Worm (Caenorhabditis elegans) whole organism, L1 larva: ENCODE data around the gene C35D10.3.

Source experiments
- aly-2 ChIP-seq: fragments of 150-350 bp; optimal IDR thresholded peaks from 2 replicates; lab custom pipeline; 2014; ENCODE audit warnings: missing biosample characterization, missing genetic modification characterization
- egl-27 ChIP-seq, 2 experiments: fragments of 150-350 bp in 1 of 2; sonication (generic microtip); optimal IDR thresholded peaks; 3 replicates each; lab custom pipeline; 2017 to 2018; ENCODE audit warnings: missing biosample characterization in 2 of 2, missing genetic modification characterization in 2 of 2, missing genetic modification reagents in 2 of 2
- jun-1 ChIP-seq: fragments of 150-350 bp; optimal IDR thresholded peaks from 2 replicates; lab custom pipeline; 2014; ENCODE audit warnings: missing biosample characterization, missing genetic modification reagents, missing genetic modification characterization
- nhr-77 ChIP-seq: fragments of 150-350 bp; optimal IDR thresholded peaks from 2 replicates; lab custom pipeline; 2014; ENCODE audit warnings: missing biosample characterization, missing genetic modification characterization
- pqm-1 ChIP-seq: sonication (generic microtip); optimal IDR thresholded peaks from 3 replicates; lab custom pipeline; 2017; ENCODE audit warnings: missing biosample characterization, missing genetic modification characterization
- skn-1 ChIP-seq: fragments of 150-350 bp; optimal IDR thresholded peaks from 2 replicates; lab custom pipeline; 2014; ENCODE audit warnings: missing biosample characterization, missing genetic modification characterization
- sox-4 ChIP-seq: sonication (generic microtip); optimal IDR thresholded peaks from 2 replicates; lab custom pipeline; 2016; ENCODE audit warnings: missing genetic modification characterization, missing compliant biosample characterization
- ztf-11 ChIP-seq, 2 experiments: sonication (generic microtip); optimal IDR thresholded peaks; 2 replicates each; lab custom pipeline; 2016 to 2017; ENCODE audit warnings: missing genetic modification characterization in 2 of 2, missing biosample characterization in 1 of 2, missing compliant biosample characterization in 1 of 2

ce11 chrIII:4883429-4883828 lies 14.7 kb downstream of the C35D10.3 start, which contains the start of gene clec-5:
- TF ChIP-seq aly-2 (tag; lab: Kevin White, UChicago) (no peak), ztf-11 (tag; optimal IDR thresholded peaks at IDR 0.05; lab: Kevin White, UChicago) (no peak), skn-1 (tag; lab: Kevin White, UChicago) (no peak), pqm-1 (no peak), nhr-77 (no peak), jun-1 (tag; lab: Kevin White, UChicago) (peak; percentile 29), sox-4 (no peak), egl-27 (tag; optimal IDR thresholded peaks at IDR 0.05; lab: Kevin White, UChicago) (no peak)
